Fruit fly (Drosophila melanogaster): Measurements from ENCODE around the gene CG7091.

- TF ChIP-seq CG11398 (GFP tag; optimal IDR thresholded peaks at IDR 0.05) (no peak), CG1647 (GFP tag; optimal IDR thresholded peaks at IDR 0.05) (no peak), CoRest (tag; optimal IDR thresholded peaks at IDR 0.05) (no peak), mirr (GFP tag; optimal IDR thresholded peaks at IDR 0.05) (no peak), grau (tag; optimal IDR thresholded peaks at IDR 0.05) (no peak), CG1024 (GFP tag; IDR thresholded peaks at IDR 0.05) (no peak), CG10274 (GFP tag; optimal IDR thresholded peaks at IDR 0.05) (no peak), row (GFP tag; IDR thresholded peaks at IDR 0.05) (no peak), CG2116 (GFP tag; optimal IDR thresholded peaks at IDR 0.05) (no peak), cwo (GFP tag; optimal IDR thresholded peaks at IDR 0.05) (no peak)
Observed at dm6 chr3R:13011621-13011963, 33.8 kb downstream of the CG7091 start, which contains the start of gene CtBP.
